Fruit fly (Drosophila melanogaster) whole organism, embryonic: Measurements from ENCODE around the gene be.

Source experiments
- Atf6 ChIP-seq: fragments of 200-800 bp; sonication (Bioruptor generic); IDR thresholded peaks from 2 replicates; pipeline ENCODE4 v1.3.6; 2022; ENCODE audit warnings: missing biosample characterization, missing genetic modification characterization
- CG12219 ChIP-seq: fragments of 200-800 bp; sonication (Bioruptor generic); optimal IDR thresholded peaks from 3 replicates; lab custom pipeline; 2018; ENCODE audit warnings: missing biosample characterization, mild to moderate bottlenecking, missing genetic modification characterization
- CG12769 ChIP-seq: fragments of 200-800 bp; sonication (Bioruptor generic); optimal IDR thresholded peaks from 2 replicates; lab custom pipeline; 2019; ENCODE audit warnings: missing biosample characterization, mild to moderate bottlenecking, missing genetic modification characterization, moderate library complexity
- CG13894 ChIP-seq: fragments of 200-800 bp; sonication (Bioruptor generic); optimal IDR thresholded peaks from 3 replicates; lab custom pipeline; 2018; ENCODE audit warnings: missing biosample characterization, mild to moderate bottlenecking, missing genetic modification characterization, moderate library complexity
- CG14710 ChIP-seq: fragments of 200-800 bp; sonication (Bioruptor generic); optimal IDR thresholded peaks from 3 replicates; lab custom pipeline; 2019; ENCODE audit warnings: missing biosample characterization, mild to moderate bottlenecking, missing genetic modification characterization, moderate library complexity
- CG14860 ChIP-seq: fragments of 200-800 bp; sonication (Bioruptor generic); IDR thresholded peaks from 3 replicates; pipeline ENCODE4 v1.3.6; 2022; ENCODE audit warnings: missing biosample characterization, missing genetic modification characterization; ENCODE audit not compliant: partially characterized antibody
- CG15514 ChIP-seq: fragments of 200-800 bp; sonication (Bioruptor generic); optimal IDR thresholded peaks from 3 replicates; lab custom pipeline; 2017; ENCODE audit warnings: missing biosample characterization, missing genetic modification characterization, mild to moderate bottlenecking, moderate library complexity, missing genetic modification reagents
- CG2129 ChIP-seq: fragments of 200-800 bp; sonication (Bioruptor generic); IDR thresholded peaks from 2 replicates; pipeline ENCODE4 v1.3.6; 2022; ENCODE audit warnings: missing biosample characterization, missing genetic modification characterization; ENCODE audit not compliant: partially characterized antibody
- CG2678 ChIP-seq: fragments of 200-800 bp; sonication (Bioruptor generic); optimal IDR thresholded peaks from 3 replicates; lab custom pipeline; 2019; ENCODE audit warnings: missing biosample characterization, mild to moderate bottlenecking, missing genetic modification characterization, moderate library complexity
- CG2712 ChIP-seq: fragments of 200-800 bp; optimal IDR thresholded peaks from 3 replicates; lab custom pipeline; 2019; ENCODE audit warnings: missing biosample characterization, mild to moderate bottlenecking, missing genetic modification characterization, moderate library complexity
- CG33557 ChIP-seq: fragments of 200-800 bp; sonication (Bioruptor generic); optimal IDR thresholded peaks from 2 replicates; lab custom pipeline; 2019; ENCODE audit warnings: missing biosample characterization, mild to moderate bottlenecking, missing genetic modification characterization, moderate library complexity
- CG34376 ChIP-seq: fragments of 200-800 bp; sonication (Bioruptor generic); optimal IDR thresholded peaks from 2 replicates; lab custom pipeline; 2018; ENCODE audit warnings: missing biosample characterization, mild to moderate bottlenecking, missing genetic modification characterization
- CG4282 ChIP-seq: fragments of 200-800 bp; sonication (Bioruptor generic); optimal IDR thresholded peaks from 2 replicates; lab custom pipeline; 2016; ENCODE audit warnings: missing biosample characterization, missing genetic modification characterization
- CG4328 ChIP-seq: fragments of 200-800 bp; sonication (Bioruptor generic); optimal IDR thresholded peaks from 3 replicates; lab custom pipeline; 2017; ENCODE audit warnings: missing biosample characterization, missing genetic modification reagents, missing genetic modification characterization
- CG4404 ChIP-seq: fragments of 200-800 bp; sonication (Bioruptor generic); IDR thresholded peaks from 2 replicates; pipeline ENCODE4 v1.3.6; 2022; ENCODE audit warnings: missing biosample characterization, missing genetic modification characterization
- CG6683 ChIP-seq: fragments of 200-800 bp; sonication (Bioruptor generic); optimal IDR thresholded peaks from 2 replicates; lab custom pipeline; 2017; ENCODE audit warnings: missing biosample characterization, mild to moderate bottlenecking, missing genetic modification characterization, missing genetic modification reagents
- CG6689 ChIP-seq: fragments of 200-800 bp; sonication (Bioruptor generic); IDR thresholded peaks from 2 replicates; pipeline ENCODE4 v1.3.6; 2022; ENCODE audit warnings: missing biosample characterization, missing genetic modification characterization
- CG7357 ChIP-seq: fragments of 200-800 bp; sonication (Bioruptor generic); IDR thresholded peaks from 3 replicates; pipeline ENCODE4 v1.3.6; 2022; ENCODE audit warnings: missing biosample characterization, missing genetic modification characterization
- CG9437 ChIP-seq: fragments of 200-800 bp; sonication (Bioruptor generic); optimal IDR thresholded peaks from 2 replicates; lab custom pipeline; 2018; ENCODE audit warnings: missing biosample characterization, mild to moderate bottlenecking, missing genetic modification characterization
- CkIIα-i1 ChIP-seq: fragments of 200-800 bp; sonication (Bioruptor generic); IDR thresholded peaks from 2 replicates; pipeline ENCODE4 v1.3.6; 2022; ENCODE audit warnings: missing biosample characterization, missing genetic modification characterization
- Deaf1 ChIP-seq: fragments of 200-800 bp; optimal IDR thresholded peaks from 3 replicates; lab custom pipeline; 2019; ENCODE audit warnings: missing biosample characterization, mild to moderate bottlenecking, missing genetic modification characterization, moderate library complexity
- Dp ChIP-seq: fragments of 200-800 bp; sonication (Bioruptor generic); optimal IDR thresholded peaks from 2 replicates; lab custom pipeline; 2018; ENCODE audit warnings: missing biosample characterization, mild to moderate bottlenecking, missing genetic modification characterization, moderate library complexity
- Drgx ChIP-seq: fragments of 200-800 bp; sonication (Bioruptor generic); IDR thresholded peaks from 2 replicates; pipeline ENCODE4 v1.3.6; 2022; ENCODE audit warnings: missing biosample characterization, missing genetic modification characterization
- Elba2 ChIP-seq: fragments of 200-800 bp; sonication (Bioruptor generic); optimal IDR thresholded peaks from 3 replicates; lab custom pipeline; 2016; ENCODE audit warnings: missing biosample characterization, missing genetic modification characterization
- Hmr ChIP-seq: fragments of 200-800 bp; sonication (Bioruptor generic); optimal IDR thresholded peaks from 3 replicates; lab custom pipeline; 2017; ENCODE audit warnings: mild to moderate bottlenecking, missing biosample characterization, missing genetic modification reagents, missing genetic modification characterization
- Hr39 ChIP-seq: fragments of >200 bp; optimal IDR thresholded peaks from 2 replicates; lab custom pipeline; 2017
- Lim3 ChIP-seq: fragments of 200-800 bp; sonication (Bioruptor generic); IDR thresholded peaks from 2 replicates; pipeline ENCODE4 v1.3.6; 2022; ENCODE audit warnings: missing biosample characterization, missing genetic modification characterization
- Med ChIP-seq: fragments of 200-800 bp; sonication (Bioruptor generic); peaks from one replicate; lab custom pipeline; 2016; ENCODE audit warnings: missing biosample characterization, missing genetic modification characterization, mild to moderate bottlenecking, inconsistent platforms, moderate library complexity
- Meics ChIP-seq: fragments of 200-800 bp; sonication (Bioruptor generic); optimal IDR thresholded peaks from 2 replicates; lab custom pipeline; 2017; ENCODE audit warnings: missing biosample characterization, mild to moderate bottlenecking, missing genetic modification characterization
- NC2α ChIP-seq: fragments of 200-800 bp; sonication (Bioruptor generic); optimal IDR thresholded peaks from 2 replicates; lab custom pipeline; 2016; ENCODE audit warnings: missing biosample characterization, missing genetic modification characterization
- Nf-YC ChIP-seq: fragments of 200-800 bp; optimal IDR thresholded peaks from 3 replicates; lab custom pipeline; 2019; ENCODE audit warnings: missing biosample characterization, mild to moderate bottlenecking, missing genetic modification characterization, moderate library complexity
- Pdp1 ChIP-seq, 2 experiments: fragments of 200-800 bp; sonication (Bioruptor generic); optimal IDR thresholded peaks; 3 replicates each; lab custom pipeline; 2016; ENCODE audit warnings: missing biosample characterization in 2 of 2, missing genetic modification characterization in 2 of 2, mild to moderate bottlenecking in 1 of 2, moderate library complexity in 1 of 2
- Ptx1 ChIP-seq: fragments of 200-800 bp; sonication (Bioruptor generic); IDR thresholded peaks from 2 replicates; pipeline ENCODE4 v1.3.6; 2022; ENCODE audit warnings: missing biosample characterization, missing genetic modification characterization
- Rfx ChIP-seq: fragments of 200-800 bp; sonication (Bioruptor generic); IDR thresholded peaks from 2 replicates; pipeline ENCODE4 v1.3.6; 2022; ENCODE audit warnings: missing biosample characterization, missing genetic modification characterization
- Sin3A ChIP-seq: fragments of >200 bp; optimal IDR thresholded peaks from 2 replicates; lab custom pipeline; 2018
- Vsx1 ChIP-seq: fragments of 200-800 bp; sonication (Bioruptor generic); optimal IDR thresholded peaks from 2 replicates; lab custom pipeline; 2017; ENCODE audit warnings: missing biosample characterization, mild to moderate bottlenecking, missing genetic modification characterization, missing genetic modification reagents
- danr ChIP-seq: fragments of 200-800 bp; sonication (Bioruptor generic); IDR thresholded peaks from 2 replicates; pipeline ENCODE4 v1.3.6; 2022; ENCODE audit warnings: missing biosample characterization, missing genetic modification characterization
- dm ChIP-seq: fragments of 200-800 bp; sonication (Bioruptor generic); optimal IDR thresholded peaks from 3 replicates; lab custom pipeline; 2016; ENCODE audit warnings: missing biosample characterization, missing genetic modification characterization
- fd102C ChIP-seq: fragments of 200-800 bp; sonication (Bioruptor generic); optimal IDR thresholded peaks from 2 replicates; lab custom pipeline; 2018; ENCODE audit warnings: missing biosample characterization, mild to moderate bottlenecking, missing genetic modification characterization, moderate library complexity
- gcm ChIP-seq: fragments of 200-800 bp; sonication (Bioruptor generic); optimal IDR thresholded peaks from 2 replicates; lab custom pipeline; 2019; ENCODE audit warnings: missing biosample characterization, mild to moderate bottlenecking, missing genetic modification characterization, moderate library complexity
- lov ChIP-seq, 2 experiments: fragments of 200-800 bp in 1 of 2; fragments of >200 bp in 1 of 2; sonication (Bioruptor generic) in 1 of 2; IDR thresholded peaks in 1 of 2; optimal IDR thresholded peaks in 1 of 2; 2 replicates in 1 of 2; 3 replicates in 1 of 2; pipeline versions ENCODE4 v1.3.6 to Lab custom; 2017 to 2022; ENCODE audit warnings: missing biosample characterization in 1 of 2, missing genetic modification characterization in 1 of 2
- phol ChIP-seq: fragments of 200-800 bp; sonication (Bioruptor generic); optimal IDR thresholded peaks from 3 replicates; lab custom pipeline; 2018; ENCODE audit warnings: missing biosample characterization, mild to moderate bottlenecking, missing genetic modification characterization, moderate library complexity
- pita ChIP-seq: fragments of 200-800 bp; sonication (Bioruptor generic); optimal IDR thresholded peaks from 2 replicates; lab custom pipeline; 2017; ENCODE audit warnings: missing biosample characterization, mild to moderate bottlenecking, missing genetic modification characterization
- pum ChIP-seq: fragments of 200-800 bp; sonication (Bioruptor generic); optimal IDR thresholded peaks from 2 replicates; lab custom pipeline; 2016; ENCODE audit warnings: missing biosample characterization, missing genetic modification characterization
- salm ChIP-seq: fragments of 200-800 bp; sonication (Bioruptor generic); optimal IDR thresholded peaks from 2 replicates; lab custom pipeline; 2018; ENCODE audit warnings: missing biosample characterization, mild to moderate bottlenecking, missing genetic modification characterization
- stc ChIP-seq: fragments of 200-800 bp; sonication (Bioruptor generic); IDR thresholded peaks from 2 replicates; pipeline ENCODE4 v1.3.6; 2022; ENCODE audit warnings: missing biosample characterization, missing genetic modification characterization
- tin ChIP-seq: fragments of 200-800 bp; sonication (Bioruptor generic); optimal IDR thresholded peaks from 3 replicates; lab custom pipeline; 2016; ENCODE audit warnings: missing biosample characterization, missing genetic modification characterization
- tll ChIP-seq, 2 experiments: fragments of 200-800 bp in 1 of 2; fragments of >200 bp in 1 of 2; sonication (Bioruptor generic) in 1 of 2; optimal IDR thresholded peaks; 2 replicates each; lab custom pipeline; 2017 to 2019; ENCODE audit warnings: missing biosample characterization in 2 of 2, missing genetic modification characterization in 2 of 2, mild to moderate bottlenecking in 1 of 2, moderate library complexity in 1 of 2
- tna ChIP-seq: fragments of 200-800 bp; sonication (Bioruptor generic); IDR thresholded peaks from 2 replicates; pipeline ENCODE4 v1.3.6; 2022; ENCODE audit warnings: missing biosample characterization, missing genetic modification characterization; ENCODE audit not compliant: partially characterized antibody

be gene

DNA sequence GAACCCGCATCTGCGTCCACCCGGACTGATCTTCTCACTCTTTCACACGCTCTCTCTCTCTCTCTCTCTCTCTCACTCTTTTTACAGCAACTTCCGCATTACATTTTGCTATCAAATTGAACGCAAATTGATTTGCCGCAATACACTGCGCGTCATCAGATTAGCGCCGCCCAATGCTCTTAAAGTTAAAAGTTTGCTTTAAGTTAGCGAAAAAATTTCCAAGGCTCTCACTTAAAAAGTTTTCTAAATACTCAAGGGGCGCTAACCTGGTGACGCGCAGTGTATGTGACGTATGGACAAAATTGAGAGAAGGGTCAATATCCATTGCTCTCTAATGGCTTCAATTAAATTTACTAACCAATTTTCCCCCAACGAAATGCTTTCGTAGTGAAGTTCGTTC is 2.0 kb upstream of the be start (continued):
- TF ChIP-seq CG2678 (tag; lab: Kevin White, UChicago) (peak; percentile 89), CG2712 (tag; lab: Kevin White, UChicago) (peak; percentile 90), CG2129 (GFP tag; lab: Robert Waterston, UW) (no peak), NC2α (GFP tag; lab: Kevin White, UChicago) (peak; percentile 79), CG4282 (peak; percentile 63), CG9437 (GFP tag; lab: Kevin White, UChicago) (peak; percentile 68), pum (peak; percentile 87), Ptx1 (GFP tag; lab: Robert Waterston, UW) (peak; percentile 82), Elba2 (no peak), CG13894 (tag; lab: Kevin White, UChicago) (peak; percentile 74), lov (optimal IDR thresholded peaks at IDR 0.05; lab: Kevin White, UChicago) (no peak), lov (GFP tag; IDR thresholded peaks at IDR 0.05; lab: Robert Waterston, UW) (peak; percentile 65; the same call in 1 of the 3 replicates), phol (peak; percentile 84), Atf6 (GFP tag; lab: Robert Waterston, UW) (peak; percentile 90), Med (GFP tag; lab: Kevin White, UChicago) (peak; percentile 98), CG12769 (peak; percentile 85), Drgx (peak; percentile 61), salm (tag; lab: Kevin White, UChicago) (peak; percentile 65), tll (GFP tag; optimal IDR thresholded peaks at IDR 0.05; lab: Kevin White, UChicago) (no peak), tin (GFP tag; lab: Kevin White, UChicago) (peak; percentile 79), CG7357 (GFP tag; lab: Robert Waterston, UW) (peak; percentile 78), CG6689 (peak; percentile 74), dm (GFP tag; lab: Kevin White, UChicago) (peak; percentile 80), gcm (GFP tag; lab: Kevin White, UChicago) (peak; percentile 89), tna (GFP tag; lab: Robert Waterston, UW) (no peak), Deaf1 (tag; lab: Kevin White, UChicago) (peak; percentile 62), CG14710 (tag; lab: Kevin White, UChicago) (peak; percentile 76), Sin3A (no peak), fd102C (GFP tag; lab: Kevin White, UChicago) (peak; percentile 3), stc (GFP tag; lab: Robert Waterston, UW) (peak; percentile 85), Hr39 (lab: Kevin White, UChicago) (no peak), danr (GFP tag; lab: Robert Waterston, UW) (peak; percentile 48; the same call in 1 of the 2 replicates), CG6683 (GFP tag; lab: Kevin White, UChicago) (peak; percentile 72), Pdp1 (GFP tag; optimal IDR thresholded peaks at IDR 0.05; lab: Kevin White, UChicago) (peak; percentile 84 to 87), CkIIα-i1 (GFP tag; lab: Robert Waterston, UW) (peak; percentile 46; the same call in 1 of the 2 replicates), CG4328 (GFP tag; lab: Kevin White, UChicago) (peak; percentile 57), Nf-YC (tag; lab: Kevin White, UChicago) (peak; percentile 67), CG14860 (GFP tag; lab: Robert Waterston, UW) (no peak), CG34376 (GFP tag; lab: Kevin White, UChicago) (peak; percentile 59), Meics (GFP tag; lab: Kevin White, UChicago) (peak; percentile 83), CG15514 (GFP tag; lab: Kevin White, UChicago) (peak; percentile 74), CG12219 (GFP tag; lab: Kevin White, UChicago) (peak; percentile 81), Vsx1 (GFP tag; lab: Kevin White, UChicago) (peak; percentile 64), Rfx (GFP tag; lab: Robert Waterston, UW) (peak; percentile 85), Lim3 (GFP tag; lab: Robert Waterston, UW) (peak; percentile 73; the same call in 1 of the 2 replicates), CG4404 (peak; percentile 69), Hmr (GFP tag; lab: Kevin White, UChicago) (peak; percentile 85), pita (GFP tag; lab: Kevin White, UChicago) (no peak), CG33557 (peak; percentile 75), Dp (no peak)
